Fruit fly (Drosophila melanogaster): Measurements from ENCODE around the gene CG32563.

CG32563 gene

dm6 chrX:17175558-17176189, 32.6 kb upstream of the CG32563 start (continued):
- TF ChIP-seq grau (tag; optimal IDR thresholded peaks at IDR 0.05) (peak; percentile 37), Hr3 (GFP tag; optimal IDR thresholded peaks at IDR 0.05) (peak; percentile 7), Ets65A (GFP tag) (peak; percentile 90), CTCF (GFP tag; optimal IDR thresholded peaks at IDR 0.05) (peak; percentile 98), CG6654 (GFP tag; optimal IDR thresholded peaks at IDR 0.05) (peak; percentile 60), CG3847 (GFP tag; IDR thresholded peaks at IDR 0.05) (peak; percentile 21; the same call in 1 of the 2 replicates), ato (GFP tag; IDR thresholded peaks at IDR 0.05; ENCODE audit: partially characterized antibody) (no peak)

dm6 chrX:17176542-17176941, 31.7 kb upstream of the CG32563 start:
- TF ChIP-seq CG10321 (GFP tag; IDR thresholded peaks at IDR 0.05) = no peak
- TF ChIP-seq CG11695 (GFP tag; IDR thresholded peaks at IDR 0.05) = peak; percentile 72; the same call in 2 of the 3 replicates
- no peak for TF ChIP-seq CG2129 (GFP tag; IDR thresholded peaks at IDR 0.05; ENCODE audit: partially characterized antibody)
- peak; percentile 68; the same call in 2 of the 3 replicates for TF ChIP-seq tgo (GFP tag; IDR thresholded peaks at IDR 0.05)
- no peak for TF ChIP-seq CG2116 (GFP tag; optimal IDR thresholded peaks at IDR 0.05)
- TF ChIP-seq CG10431 (GFP tag; optimal IDR thresholded peaks at IDR 0.05) = no peak
- 0 out of 2 replicates have a peak, but pooled peaks have one; percentile 20 for TF ChIP-seq CG31224 (GFP tag; IDR thresholded peaks at IDR 0.05)
- peak; percentile 26 for TF ChIP-seq CG8089 (GFP tag; optimal IDR thresholded peaks at IDR 0.05)
- peak; percentile 28 for TF ChIP-seq fd96Cb (tag; optimal IDR thresholded peaks at IDR 0.05)
- TF ChIP-seq cwo (GFP tag; optimal IDR thresholded peaks at IDR 0.05) = peak; percentile 34
- TF ChIP-seq pan (optimal IDR thresholded peaks at IDR 0.05) = no peak
- TF ChIP-seq pan (GFP tag; optimal IDR thresholded peaks at IDR 0.05 in 1 of 2, IDR thresholded peaks at IDR 0.05 in 1 of 2) = peak in 1 of 2 experiments; percentile 74
- TF ChIP-seq corto (GFP tag; optimal IDR thresholded peaks at IDR 0.05) = no peak
- peak; percentile 2 for TF ChIP-seq CG8944 (GFP tag; optimal IDR thresholded peaks at IDR 0.05)
- no peak for TF ChIP-seq Sry-β (GFP tag; optimal IDR thresholded peaks at IDR 0.05)
- no peak for TF ChIP-seq MESR4 (GFP tag; optimal IDR thresholded peaks at IDR 0.05)
- peak; percentile 71 for TF ChIP-seq CG32532 (GFP tag; IDR thresholded peaks at IDR 0.05)
- no peak for TF ChIP-seq exex (tag; optimal IDR thresholded peaks at IDR 0.05)
- TF ChIP-seq D19A (tag; optimal IDR thresholded peaks at IDR 0.05) = peak; percentile 34
- TF ChIP-seq maf-S (GFP tag; optimal IDR thresholded peaks at IDR 0.05) = no peak
- peak; percentile 3 for TF ChIP-seq sug (tag; optimal IDR thresholded peaks at IDR 0.05)
- peak; percentile 9 for TF ChIP-seq CG33213 (GFP tag; optimal IDR thresholded peaks at IDR 0.05)
- no peak for TF ChIP-seq CG10147 (GFP tag; optimal IDR thresholded peaks at IDR 0.05)
- TF ChIP-seq CG34376 (GFP tag; optimal IDR thresholded peaks at IDR 0.05) = no peak
- TF ChIP-seq Sox100B (GFP tag; optimal IDR thresholded peaks at IDR 0.05) = peak; percentile 57
- TF ChIP-seq Doc3 (GFP tag; IDR thresholded peaks at IDR 0.05; ENCODE audit: partially characterized antibody) = no peak
- no peak for TF ChIP-seq CG16779 (GFP tag; IDR thresholded peaks at IDR 0.05)
- TF ChIP-seq p53 (GFP tag; optimal IDR thresholded peaks at IDR 0.05) = no peak
- TF ChIP-seq Dfd (GFP tag; optimal IDR thresholded peaks at IDR 0.05) = no peak
- TF ChIP-seq Jarid2 (GFP tag; optimal IDR thresholded peaks at IDR 0.05) = no peak
- TF ChIP-seq dati (GFP tag; IDR thresholded peaks at IDR 0.05) = no peak
- TF ChIP-seq pita (GFP tag; optimal IDR thresholded peaks at IDR 0.05) = no peak
- TF ChIP-seq disco-r (GFP tag; optimal IDR thresholded peaks at IDR 0.05) = peak; percentile 48
- no peak for TF ChIP-seq YL-1 (GFP tag; optimal IDR thresholded peaks at IDR 0.05)
- peak; percentile 7 for TF ChIP-seq CG18764 (GFP tag; optimal IDR thresholded peaks at IDR 0.05)
- TF ChIP-seq Tbp (GFP tag; optimal IDR thresholded peaks at IDR 0.05) = no peak
- no peak for TF ChIP-seq tll (GFP tag; optimal IDR thresholded peaks at IDR 0.05)
- peak; percentile 56 for TF ChIP-seq CG17328 (GFP tag; IDR thresholded peaks at IDR 0.05)
- peak; percentile 68 for TF ChIP-seq dmrt99B (tag; optimal IDR thresholded peaks at IDR 0.05)
- TF ChIP-seq Six4 (GFP tag; optimal IDR thresholded peaks at IDR 0.05) = peak; percentile 7
- TF ChIP-seq al (GFP tag; IDR thresholded peaks at IDR 0.05) = 0 out of 2 replicates have a peak, but pooled peaks have one; percentile 22
- TF ChIP-seq CG17802 (tag; optimal IDR thresholded peaks at IDR 0.05) = no peak
- TF ChIP-seq Taf1 (GFP tag; IDR thresholded peaks at IDR 0.05) = no peak
